Fruit fly (Drosophila melanogaster) whole organism, pupa: Measurements from ENCODE around the gene CG4080.

Experiments
- CG10348 ChIP-seq: fragments of 200-800 bp; sonication (Bioruptor generic); IDR thresholded peaks from 2 replicates; pipeline ENCODE4 v1.3.6; 2022; ENCODE audit warnings: missing biosample characterization, missing genetic modification characterization
- CG12605 ChIP-seq: fragments of 200-800 bp; sonication (Bioruptor generic); IDR thresholded peaks from 2 replicates; pipeline ENCODE4 v1.3.6; 2022; ENCODE audit warnings: missing biosample characterization, missing genetic modification characterization
- CG13204 ChIP-seq: fragments of 200-800 bp; sonication (Bioruptor generic); optimal IDR thresholded peaks from 2 replicates; lab custom pipeline; 2018; ENCODE audit warnings: missing biosample characterization, mild to moderate bottlenecking, missing genetic modification characterization, moderate library complexity
- CG14655 ChIP-seq: fragments of 200-800 bp; sonication (Bioruptor generic); optimal IDR thresholded peaks from 3 replicates; lab custom pipeline; 2017; ENCODE audit warnings: mild to moderate bottlenecking, missing biosample characterization, missing genetic modification reagents, missing genetic modification characterization
- CG15710 ChIP-seq: fragments of 200-800 bp; sonication (Bioruptor generic); optimal IDR thresholded peaks from 2 replicates; lab custom pipeline; 2018; ENCODE audit warnings: missing biosample characterization, mild to moderate bottlenecking, missing genetic modification characterization, moderate library complexity
- CG17806 ChIP-seq: fragments of 200-800 bp; sonication (Bioruptor generic); optimal IDR thresholded peaks from 2 replicates; lab custom pipeline; 2018; ENCODE audit warnings: missing biosample characterization, mild to moderate bottlenecking, missing genetic modification characterization, moderate library complexity
- CG32121 ChIP-seq: fragments of 200-800 bp; sonication (Bioruptor generic); IDR thresholded peaks from 2 replicates; pipeline ENCODE4 v1.3.6; 2022; ENCODE audit warnings: missing biosample characterization, missing genetic modification characterization
- CG34367 ChIP-seq: fragments of 200-800 bp; sonication (Bioruptor generic); optimal IDR thresholded peaks from 2 replicates; lab custom pipeline; 2018; ENCODE audit warnings: missing biosample characterization, mild to moderate bottlenecking, missing genetic modification characterization
- CG4496 ChIP-seq: fragments of 200-800 bp; sonication (Bioruptor generic); IDR thresholded peaks from 3 replicates; pipeline ENCODE4 v1.3.6; 2022; ENCODE audit warnings: missing biosample characterization, missing genetic modification characterization
- CG8159 ChIP-seq: fragments of 200-800 bp; sonication (Bioruptor generic); optimal IDR thresholded peaks from 3 replicates; lab custom pipeline; 2018; ENCODE audit warnings: missing biosample characterization, mild to moderate bottlenecking, missing genetic modification characterization, moderate library complexity
- CG8301 ChIP-seq: fragments of 200-800 bp; sonication (Bioruptor generic); optimal IDR thresholded peaks from 2 replicates; lab custom pipeline; 2018; ENCODE audit warnings: missing biosample characterization, mild to moderate bottlenecking, missing genetic modification characterization
- CG9948 ChIP-seq: fragments of 200-800 bp; sonication (Bioruptor generic); optimal IDR thresholded peaks from 2 replicates; lab custom pipeline; 2018; ENCODE audit warnings: missing biosample characterization, mild to moderate bottlenecking, missing genetic modification characterization, moderate library complexity
- D1 ChIP-seq: fragments of 200-800 bp; sonication (Bioruptor generic); optimal IDR thresholded peaks from 2 replicates; lab custom pipeline; 2018; ENCODE audit warnings: missing biosample characterization, mild to moderate bottlenecking, missing genetic modification characterization, moderate library complexity
- EcR ChIP-seq: fragments of 200-800 bp; sonication (Bioruptor generic); optimal IDR thresholded peaks from 3 replicates; lab custom pipeline; 2019; ENCODE audit warnings: missing biosample characterization, missing genetic modification characterization, mild to moderate bottlenecking, moderate library complexity, missing genetic modification reagents
- Ets98B ChIP-seq: fragments of 200-800 bp; sonication (Bioruptor generic); IDR thresholded peaks from 2 replicates; pipeline ENCODE4 v1.3.6; 2022; ENCODE audit warnings: missing biosample characterization, missing genetic modification characterization
- Pif1A ChIP-seq: fragments of 200-800 bp; sonication (Bioruptor generic); optimal IDR thresholded peaks from 3 replicates; lab custom pipeline; 2016; ENCODE audit warnings: missing biosample characterization, missing genetic modification characterization
- Pif1B ChIP-seq: fragments of 200-800 bp; sonication (Bioruptor generic); optimal IDR thresholded peaks from 3 replicates; lab custom pipeline; 2016; ENCODE audit warnings: missing biosample characterization, missing genetic modification characterization
- Snoo ChIP-seq: fragments of 200-800 bp; sonication (Bioruptor generic); optimal IDR thresholded peaks from 3 replicates; lab custom pipeline; 2017; ENCODE audit warnings: missing biosample characterization, mild to moderate bottlenecking, missing genetic modification characterization, inconsistent platforms
- fd96Ca ChIP-seq: fragments of 200-800 bp; sonication (Bioruptor generic); IDR thresholded peaks from 3 replicates; pipeline ENCODE4 v1.3.6; 2022; ENCODE audit warnings: missing biosample characterization, missing genetic modification characterization
- gl ChIP-seq: fragments of 200-800 bp; sonication (Bioruptor generic); optimal IDR thresholded peaks from 2 replicates; lab custom pipeline; 2018; ENCODE audit warnings: missing biosample characterization, mild to moderate bottlenecking, missing genetic modification characterization
- rn ChIP-seq: fragments of 200-800 bp; sonication (Bioruptor generic); IDR thresholded peaks from 2 replicates; pipeline ENCODE4 v1.3.6; 2022; ENCODE audit warnings: missing biosample characterization, missing genetic modification characterization

The CG4080 gene

DNA sequence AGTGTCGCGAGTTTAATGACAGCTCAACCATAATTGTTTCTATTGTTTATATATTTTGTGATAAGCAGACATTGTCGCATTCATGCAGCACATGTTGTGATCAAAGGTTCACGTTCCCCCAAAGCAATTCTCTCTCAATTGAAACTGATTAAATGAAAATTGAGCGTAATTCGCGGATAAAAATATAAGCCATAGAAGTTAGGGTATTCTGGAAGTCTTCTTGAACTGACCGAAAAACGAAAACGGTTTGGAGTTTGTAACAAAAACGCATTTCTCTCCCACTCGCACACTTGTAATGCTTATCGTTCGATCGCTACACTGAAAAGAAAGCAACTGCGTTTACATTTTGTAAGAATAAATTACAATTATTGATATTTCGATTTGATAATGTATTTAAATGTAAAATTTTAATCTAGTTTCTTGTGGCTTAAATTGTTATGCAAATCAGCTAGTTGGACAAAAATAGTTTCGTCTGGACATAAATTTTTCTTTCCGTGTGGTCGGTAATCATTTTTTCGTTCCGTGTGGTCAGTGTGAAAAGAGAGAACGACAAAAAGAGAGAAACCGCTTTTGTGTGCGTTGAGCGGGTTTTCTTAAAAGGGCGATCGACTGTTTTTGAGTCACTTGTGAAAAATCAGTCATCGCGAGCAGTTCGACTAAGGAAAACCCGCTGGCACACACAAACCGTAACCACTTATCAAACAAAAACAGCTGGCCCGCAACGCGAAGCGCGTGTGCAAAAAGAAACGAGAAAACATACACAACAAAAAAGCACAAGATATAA is 23.8 kb upstream of the CG4080 start, which contains the start of gene aay:
TSS of gene aay (plus strand) at position 618 of the 784 bp plus-strand sequence.
- peak; percentile 99 for TF ChIP-seq Pif1A (GFP tag; lab: Kevin White, UChicago)
- peak; percentile 98 for TF ChIP-seq CG9948
- TF ChIP-seq CG34367: peak; percentile 97
- peak; percentile 87 for TF ChIP-seq CG10348 (GFP tag; lab: Robert Waterston, UW)
- peak; percentile 87 for TF ChIP-seq EcR (GFP tag; lab: Kevin White, UChicago)
- peak; percentile 97 for TF ChIP-seq CG14655
- peak; percentile 98 for TF ChIP-seq CG4496 (GFP tag; lab: Robert Waterston, UW)
- peak; percentile 99 for TF ChIP-seq CG8159 (tag; lab: Kevin White, UChicago)
- peak; percentile 95 for TF ChIP-seq rn (GFP tag; lab: Robert Waterston, UW)
- peak; percentile 94 for TF ChIP-seq gl (tag; lab: Kevin White, UChicago)
- peak; percentile 99 for TF ChIP-seq CG17806 (tag; lab: Kevin White, UChicago)
- peak; percentile 98 for TF ChIP-seq Ets98B (GFP tag; lab: Robert Waterston, UW)
- TF ChIP-seq D1 (tag; lab: Kevin White, UChicago): peak; percentile 98
- TF ChIP-seq Snoo: peak; percentile 99
- TF ChIP-seq CG8301 (tag; lab: Kevin White, UChicago): peak; percentile 97
- TF ChIP-seq CG32121 (GFP tag; lab: Robert Waterston, UW): peak; percentile 98
- TF ChIP-seq fd96Ca (GFP tag; lab: Robert Waterston, UW): peak; percentile 95
- TF ChIP-seq Pif1B: peak; percentile 99
- TF ChIP-seq CG13204 (GFP tag; lab: Kevin White, UChicago): peak; percentile 91
- TF ChIP-seq CG12605 (GFP tag; lab: Robert Waterston, UW): peak; percentile 98
- TF ChIP-seq CG15710 (tag; lab: Kevin White, UChicago): peak; percentile 98

DNA sequence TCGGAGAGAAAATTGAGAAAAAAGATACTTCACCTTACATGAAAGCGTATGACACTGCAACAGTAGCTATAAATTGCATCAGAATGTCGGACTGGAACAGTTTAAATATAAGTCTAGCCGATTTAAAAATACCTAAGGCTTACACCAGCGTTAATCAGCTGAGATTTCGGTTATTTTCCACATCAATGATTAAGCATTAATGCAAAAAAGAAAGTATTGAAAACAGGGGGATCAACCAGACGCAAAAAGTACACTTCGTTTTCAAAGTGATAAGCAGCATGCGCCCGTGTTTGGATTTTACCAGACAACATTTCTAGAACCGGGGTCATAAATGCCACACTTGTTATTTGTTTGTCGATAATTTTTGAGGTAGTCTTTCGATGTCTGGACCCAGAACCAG is 23.1 kb upstream of the CG4080 start:
- TF ChIP-seq CG10348 (GFP tag; lab: Robert Waterston, UW) (no peak), CG8159 (tag; lab: Kevin White, UChicago) (no peak), Snoo (no peak), CG8301 (tag; lab: Kevin White, UChicago) (no peak), CG4496 (GFP tag; lab: Robert Waterston, UW) (no peak), CG13204 (GFP tag; lab: Kevin White, UChicago) (no peak), CG9948 (no peak), EcR (GFP tag; lab: Kevin White, UChicago) (no peak), CG12605 (GFP tag; lab: Robert Waterston, UW) (no peak), rn (GFP tag; lab: Robert Waterston, UW) (no peak), CG15710 (tag; lab: Kevin White, UChicago) (no peak), CG34367 (no peak), CG32121 (GFP tag; lab: Robert Waterston, UW) (no peak), Pif1B (no peak)

DNA sequence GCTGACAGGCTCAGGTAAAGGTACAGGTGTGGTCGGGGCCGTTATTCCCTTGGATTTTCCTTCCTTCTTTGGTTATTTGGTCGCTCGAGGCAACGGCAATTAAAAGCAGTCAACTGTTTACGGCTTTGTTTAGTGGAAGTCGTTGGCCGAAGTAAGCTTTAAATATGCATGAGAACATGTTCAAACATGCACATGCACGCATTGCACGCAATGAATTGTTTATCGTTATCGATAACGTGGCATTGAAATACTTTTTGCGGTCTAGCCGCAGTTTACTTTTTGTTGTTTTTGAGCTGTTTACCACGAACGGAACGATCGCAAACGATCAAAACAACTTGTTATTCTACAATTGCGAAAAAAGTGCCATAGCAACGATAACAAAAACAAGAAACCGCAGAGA is 22.6 kb upstream of the CG4080 start:
- TF ChIP-seq CG9948 (no peak), CG12605 (GFP tag; lab: Robert Waterston, UW) (no peak), CG4496 (GFP tag; lab: Robert Waterston, UW) (peak; percentile 6; the same call in 1 of the 3 replicates), EcR (GFP tag; lab: Kevin White, UChicago) (peak; percentile 15)
- TF ChIP-seq, all 21 proteins: peak for 2

DNA sequence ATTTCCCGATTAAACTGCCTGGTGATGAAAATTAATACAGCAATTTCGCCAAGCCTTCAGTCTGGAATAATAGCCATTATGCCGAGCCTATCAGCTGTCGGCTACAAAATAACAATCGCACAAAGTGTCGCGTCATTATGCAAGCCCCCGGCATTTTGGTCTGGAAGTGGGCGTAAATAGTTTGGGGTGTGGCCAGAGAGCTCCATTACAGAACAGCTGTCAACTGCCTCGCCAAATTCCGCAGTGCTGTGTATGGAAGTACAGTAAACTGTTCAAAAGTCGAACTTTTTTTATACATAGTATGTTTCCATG is 21.7 kb upstream of the CG4080 start:
- TF ChIP-seq CG4496 (GFP tag; lab: Robert Waterston, UW): no peak
- TF ChIP-seq Pif1A (GFP tag; lab: Kevin White, UChicago): no peak
- TF ChIP-seq CG9948: no peak
- no peak for TF ChIP-seq CG12605 (GFP tag; lab: Robert Waterston, UW)
- no peak for TF ChIP-seq CG14655
- TF ChIP-seq CG13204 (GFP tag; lab: Kevin White, UChicago): no peak
- TF ChIP-seq Ets98B (GFP tag; lab: Robert Waterston, UW): no peak
- no peak for TF ChIP-seq rn (GFP tag; lab: Robert Waterston, UW)
- TF ChIP-seq CG8159 (tag; lab: Kevin White, UChicago): no peak

DNA sequence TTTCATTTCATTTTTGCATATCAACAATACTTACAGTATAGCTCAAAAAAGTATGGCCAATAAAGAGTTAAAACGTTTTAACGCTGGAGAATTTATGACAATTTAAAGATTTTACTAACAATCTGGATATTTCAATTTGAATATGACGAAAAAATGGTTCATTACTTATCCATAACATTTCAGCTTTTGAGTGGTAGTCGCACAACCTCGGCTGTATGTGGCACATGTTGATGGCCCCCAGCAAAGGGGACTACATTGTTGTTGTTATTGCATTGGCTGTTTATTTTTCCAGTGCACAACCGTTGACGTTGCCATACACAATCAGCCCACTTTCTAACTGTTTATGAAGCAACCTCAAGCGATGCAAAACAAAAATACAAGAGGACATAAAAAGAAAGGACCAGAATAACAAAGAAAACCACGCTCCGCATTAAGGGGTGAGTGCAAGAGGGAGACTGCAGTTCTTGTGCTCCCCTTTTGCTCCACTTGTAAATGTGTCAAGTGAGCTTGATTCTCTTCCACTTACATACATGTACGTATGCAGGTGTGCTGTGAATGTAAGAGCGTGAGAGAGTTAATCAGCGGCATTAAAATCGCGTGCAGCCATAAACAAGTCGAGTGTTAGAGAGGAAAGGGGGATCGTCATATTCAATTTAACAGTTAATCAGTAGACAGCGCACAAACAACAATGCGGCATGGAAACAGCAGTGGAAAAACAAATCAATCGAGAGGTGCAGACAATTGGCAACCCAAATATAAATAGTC is 21.2 kb upstream of the CG4080 start:
- peak; percentile 80 for TF ChIP-seq CG10348 (GFP tag; lab: Robert Waterston, UW)
- TF ChIP-seq CG8301 (tag; lab: Kevin White, UChicago): peak; percentile 93
- peak; percentile 94 for TF ChIP-seq Pif1A (GFP tag; lab: Kevin White, UChicago)
- TF ChIP-seq rn (GFP tag; lab: Robert Waterston, UW): peak; percentile 74
- peak; percentile 95 for TF ChIP-seq CG4496 (GFP tag; lab: Robert Waterston, UW)
- TF ChIP-seq CG14655: peak; percentile 92
- peak; percentile 91 for TF ChIP-seq gl (tag; lab: Kevin White, UChicago)
- TF ChIP-seq D1 (tag; lab: Kevin White, UChicago): peak; percentile 96
- peak; percentile 86 for TF ChIP-seq CG13204 (GFP tag; lab: Kevin White, UChicago)
- TF ChIP-seq CG17806 (tag; lab: Kevin White, UChicago): peak; percentile 95
- peak; percentile 93 for TF ChIP-seq CG12605 (GFP tag; lab: Robert Waterston, UW)
- TF ChIP-seq CG8159 (tag; lab: Kevin White, UChicago): peak; percentile 97
- TF ChIP-seq Ets98B (GFP tag; lab: Robert Waterston, UW): peak; percentile 96
- peak; percentile 96 for TF ChIP-seq Pif1B
- TF ChIP-seq EcR (GFP tag; lab: Kevin White, UChicago): peak; percentile 91
- peak; percentile 92 for TF ChIP-seq fd96Ca (GFP tag; lab: Robert Waterston, UW)
- TF ChIP-seq CG15710 (tag; lab: Kevin White, UChicago): peak; percentile 97
- TF ChIP-seq CG34367: peak; percentile 95
- peak; percentile 94 for TF ChIP-seq Snoo
- TF ChIP-seq CG32121 (GFP tag; lab: Robert Waterston, UW): peak; percentile 96
- TF ChIP-seq CG9948: peak; percentile 93
